Fruit fly (Drosophila melanogaster) whole organism, embryonic: Measurements from ENCODE around the gene Df31.
A peak's percentile ranks its signal among the peaks of the same experiment; 100 is the strongest.

Source experiments
- Bdp1 ChIP-seq: fragments of 200-800 bp; sonication (Bioruptor generic); optimal IDR thresholded peaks from 3 replicates; lab custom pipeline; 2016; ENCODE audit warnings: missing biosample characterization, missing genetic modification characterization
- CG11504 ChIP-seq: fragments of 200-800 bp; sonication (Bioruptor generic); optimal IDR thresholded peaks from 3 replicates; lab custom pipeline; 2019; ENCODE audit warnings: missing biosample characterization, mild to moderate bottlenecking, missing genetic modification characterization, moderate library complexity
- CG12236 ChIP-seq: fragments of 200-800 bp; sonication (Bioruptor generic); optimal IDR thresholded peaks from 2 replicates; lab custom pipeline; 2016; ENCODE audit warnings: missing biosample characterization, missing genetic modification characterization
- CG13123 ChIP-seq: fragments of 200-800 bp; sonication (Bioruptor generic); optimal IDR thresholded peaks from 2 replicates; lab custom pipeline; 2016; ENCODE audit warnings: missing biosample characterization, missing genetic modification characterization
- CG13624 ChIP-seq: fragments of 200-800 bp; sonication (Bioruptor generic); optimal IDR thresholded peaks from 2 replicates; lab custom pipeline; 2016; ENCODE audit warnings: missing biosample characterization, missing genetic modification characterization
- CG15073 ChIP-seq: fragments of 200-800 bp; sonication (Bioruptor generic); optimal IDR thresholded peaks from 2 replicates; lab custom pipeline; 2016; ENCODE audit warnings: missing biosample characterization, missing genetic modification characterization
- CG15269 ChIP-seq: fragments of 200-800 bp; sonication (Bioruptor generic); optimal IDR thresholded peaks from 2 replicates; lab custom pipeline; 2018; ENCODE audit warnings: missing biosample characterization, mild to moderate bottlenecking, missing genetic modification characterization, moderate library complexity
- CG17359 ChIP-seq: fragments of 200-800 bp; sonication (Bioruptor generic); optimal IDR thresholded peaks from 3 replicates; lab custom pipeline; 2018; ENCODE audit warnings: missing biosample characterization, mild to moderate bottlenecking, missing genetic modification characterization, moderate library complexity
- CG2129 ChIP-seq: fragments of 200-800 bp; sonication (Bioruptor generic); IDR thresholded peaks from 2 replicates; pipeline ENCODE4 v1.3.6; 2022; ENCODE audit warnings: missing biosample characterization, missing genetic modification characterization; ENCODE audit not compliant: partially characterized antibody
- CG4360 ChIP-seq: fragments of 200-800 bp; sonication (Bioruptor generic); IDR thresholded peaks from 2 replicates; pipeline ENCODE4 v1.3.6; 2022; ENCODE audit warnings: missing biosample characterization, missing genetic modification characterization
- CG6175 ChIP-seq: fragments of 200-800 bp; sonication (Bioruptor generic); IDR thresholded peaks from 3 replicates; pipeline ENCODE4 v1.3.6; 2022; ENCODE audit warnings: missing biosample characterization, missing genetic modification characterization
- CG8089 ChIP-seq: fragments of 200-800 bp; sonication (Bioruptor generic); optimal IDR thresholded peaks from 3 replicates; lab custom pipeline; 2016; ENCODE audit warnings: missing biosample characterization, missing genetic modification characterization
- Chrac-16 ChIP-seq: fragments of 200-800 bp; sonication (Bioruptor generic); optimal IDR thresholded peaks from 3 replicates; lab custom pipeline; 2016; ENCODE audit warnings: missing biosample characterization, missing genetic modification characterization
- CkIIα-i1 ChIP-seq: fragments of 200-800 bp; sonication (Bioruptor generic); IDR thresholded peaks from 2 replicates; pipeline ENCODE4 v1.3.6; 2022; ENCODE audit warnings: missing biosample characterization, missing genetic modification characterization
- D ChIP-seq, 2 experiments: fragments of 200-800 bp in 1 of 2; fragments of >200 bp in 1 of 2; sonication (Bioruptor generic) in 1 of 2; optimal IDR thresholded peaks; 2 replicates in 1 of 2; 3 replicates in 1 of 2; lab custom pipeline; 2017; ENCODE audit warnings: mild to moderate bottlenecking in 1 of 2, missing biosample characterization in 1 of 2, missing genetic modification characterization in 1 of 2, missing genetic modification reagents in 1 of 2
- Dad ChIP-seq: fragments of 200-800 bp; sonication (Bioruptor generic); optimal IDR thresholded peaks from 3 replicates; lab custom pipeline; 2016; ENCODE audit warnings: missing biosample characterization, missing genetic modification characterization
- Dll ChIP-seq: fragments of 200-800 bp; sonication (Bioruptor generic); IDR thresholded peaks from 4 replicates; pipeline ENCODE4 v1.3.6; 2022; ENCODE audit warnings: missing biosample characterization, missing genetic modification characterization; ENCODE audit not compliant: partially characterized antibody
- Fer1 ChIP-seq: fragments of 200-800 bp; sonication (Bioruptor generic); optimal IDR thresholded peaks from 2 replicates; lab custom pipeline; 2017; ENCODE audit warnings: missing biosample characterization, mild to moderate bottlenecking, missing genetic modification characterization
- HLH4C ChIP-seq: fragments of 200-800 bp; sonication (Bioruptor generic); IDR thresholded peaks from 3 replicates; pipeline ENCODE4 v1.3.6; 2022; ENCODE audit warnings: missing biosample characterization, missing genetic modification characterization; ENCODE audit not compliant: partially characterized antibody
- HLHmδ ChIP-seq: fragments of 200-800 bp; sonication (Bioruptor generic); optimal IDR thresholded peaks from 2 replicates; lab custom pipeline; 2018; ENCODE audit warnings: missing biosample characterization, mild to moderate bottlenecking, missing genetic modification characterization, moderate library complexity
- Hr3 ChIP-seq: fragments of 200-800 bp; sonication (Bioruptor generic); optimal IDR thresholded peaks from 3 replicates; lab custom pipeline; 2016; ENCODE audit warnings: missing biosample characterization, missing genetic modification characterization
- MESR4 ChIP-seq: fragments of 200-800 bp; sonication (Bioruptor generic); optimal IDR thresholded peaks from 2 replicates; lab custom pipeline; 2018; ENCODE audit warnings: missing biosample characterization, mild to moderate bottlenecking, missing genetic modification characterization, moderate library complexity
- Med ChIP-seq: fragments of 200-800 bp; sonication (Bioruptor generic); peaks from one replicate; lab custom pipeline; 2016; ENCODE audit warnings: missing biosample characterization, missing genetic modification characterization, mild to moderate bottlenecking, inconsistent platforms, moderate library complexity
- NC2α ChIP-seq: fragments of 200-800 bp; sonication (Bioruptor generic); optimal IDR thresholded peaks from 2 replicates; lab custom pipeline; 2016; ENCODE audit warnings: missing biosample characterization, missing genetic modification characterization
- Oaz ChIP-seq: fragments of 200-800 bp; sonication (Bioruptor generic); IDR thresholded peaks from 2 replicates; pipeline ENCODE4 v1.3.6; 2022; ENCODE audit warnings: missing biosample characterization, missing genetic modification characterization
- Optix ChIP-seq: fragments of 200-800 bp; sonication (Bioruptor generic); IDR thresholded peaks from 3 replicates; pipeline ENCODE4 v1.3.6; 2022; ENCODE audit warnings: missing biosample characterization, missing genetic modification characterization
- Ravus ChIP-seq: fragments of 200-800 bp; sonication (Bioruptor generic); IDR thresholded peaks from 2 replicates; pipeline ENCODE4 v1.3.6; 2022; ENCODE audit warnings: missing biosample characterization, missing genetic modification characterization
- Sin3A ChIP-seq: fragments of >200 bp; optimal IDR thresholded peaks from 2 replicates; lab custom pipeline; 2018
- Six4 ChIP-seq: fragments of 200-800 bp; sonication (Bioruptor generic); optimal IDR thresholded peaks from 2 replicates; lab custom pipeline; 2016; ENCODE audit warnings: missing biosample characterization, missing genetic modification characterization
- Ssrp ChIP-seq: fragments of 200-800 bp; sonication (Bioruptor generic); optimal IDR thresholded peaks from 2 replicates; lab custom pipeline; 2018; ENCODE audit warnings: missing biosample characterization, mild to moderate bottlenecking, missing genetic modification characterization, moderate library complexity
- Trl ChIP-seq, 3 experiments: fragments of >200 bp in 2 of 3; fragments of 200-800 bp in 1 of 3; sonication (Bioruptor generic) in 1 of 3; optimal IDR thresholded peaks; 2 replicates in 1 of 3; 3 replicates in 2 of 3; lab custom pipeline; 2016 to 2017; ENCODE audit warnings: missing biosample characterization in 1 of 3, missing genetic modification characterization in 1 of 3
- abd-A ChIP-seq: fragments of 200-800 bp; sonication (Bioruptor generic); optimal IDR thresholded peaks from 3 replicates; lab custom pipeline; 2019; ENCODE audit warnings: missing biosample characterization, mild to moderate bottlenecking, missing genetic modification characterization, moderate library complexity
- bigmax ChIP-seq: fragments of 200-800 bp; sonication (Bioruptor generic); optimal IDR thresholded peaks from 2 replicates; lab custom pipeline; 2018; ENCODE audit warnings: missing biosample characterization, mild to moderate bottlenecking, missing genetic modification characterization
- crp ChIP-seq, 2 experiments: fragments of 200-800 bp; sonication (Bioruptor generic); optimal IDR thresholded peaks; 2 replicates in 1 of 2; 3 replicates in 1 of 2; lab custom pipeline; 2017; ENCODE audit warnings: missing biosample characterization in 2 of 2, missing genetic modification characterization in 2 of 2, mild to moderate bottlenecking in 1 of 2, moderate library complexity in 1 of 2
- dm ChIP-seq: fragments of 200-800 bp; sonication (Bioruptor generic); optimal IDR thresholded peaks from 3 replicates; lab custom pipeline; 2016; ENCODE audit warnings: missing biosample characterization, missing genetic modification characterization
- ems ChIP-seq: fragments of 200-800 bp; sonication (Bioruptor generic); optimal IDR thresholded peaks from 3 replicates; lab custom pipeline; 2016; ENCODE audit warnings: missing biosample characterization, missing genetic modification characterization
- gcm ChIP-seq: fragments of 200-800 bp; sonication (Bioruptor generic); optimal IDR thresholded peaks from 2 replicates; lab custom pipeline; 2019; ENCODE audit warnings: missing biosample characterization, mild to moderate bottlenecking, missing genetic modification characterization, moderate library complexity
- gsb-n ChIP-seq: fragments of 200-800 bp; sonication (Bioruptor generic); optimal IDR thresholded peaks from 3 replicates; lab custom pipeline; 2018; ENCODE audit warnings: missing biosample characterization, mild to moderate bottlenecking, missing genetic modification characterization
- insv ChIP-seq, 2 experiments: fragments of 200-800 bp; sonication (Bioruptor generic); optimal IDR thresholded peaks; 3 replicates each; lab custom pipeline; 2016 to 2018; ENCODE audit warnings: missing biosample characterization in 2 of 2, missing genetic modification characterization in 2 of 2
- nerfin-1 ChIP-seq: fragments of 200-800 bp; sonication (Bioruptor generic); optimal IDR thresholded peaks from 3 replicates; lab custom pipeline; 2019; ENCODE audit warnings: missing biosample characterization, mild to moderate bottlenecking, missing genetic modification characterization, moderate library complexity
- nerfin-2 ChIP-seq: fragments of 200-800 bp; sonication (Bioruptor generic); IDR thresholded peaks from 2 replicates; pipeline ENCODE4 v1.3.6; 2022; ENCODE audit warnings: missing biosample characterization, missing genetic modification characterization; ENCODE audit not compliant: partially characterized antibody
- nom ChIP-seq: fragments of 200-800 bp; sonication (Bioruptor generic); optimal IDR thresholded peaks from 2 replicates; lab custom pipeline; 2017; ENCODE audit warnings: missing biosample characterization, missing genetic modification characterization, mild to moderate bottlenecking, moderate library complexity, missing genetic modification reagents
- p53 ChIP-seq: fragments of 200-800 bp; sonication (Bioruptor generic); optimal IDR thresholded peaks from 2 replicates; lab custom pipeline; 2016; ENCODE audit warnings: missing biosample characterization, missing genetic modification characterization
- prd ChIP-seq, 3 experiments: fragments of >200 bp in 2 of 3; fragments of 200-800 bp in 1 of 3; sonication (Bioruptor generic) in 1 of 3; optimal IDR thresholded peaks in 2 of 3; IDR thresholded peaks in 1 of 3; 2 replicates in 2 of 3; 3 replicates in 1 of 3; pipeline versions ENCODE4 v1.3.6 to Lab custom; 2017 to 2022; ENCODE audit warnings: missing biosample characterization in 1 of 3, missing genetic modification characterization in 1 of 3
- repo ChIP-seq: fragments of 200-800 bp; sonication (Bioruptor generic); optimal IDR thresholded peaks from 2 replicates; lab custom pipeline; 2016; ENCODE audit warnings: missing biosample characterization, missing genetic modification characterization
- so ChIP-seq: fragments of 200-800 bp; sonication (Bioruptor generic); IDR thresholded peaks from 3 replicates; pipeline ENCODE4 v1.3.6; 2022; ENCODE audit warnings: missing biosample characterization, missing genetic modification characterization
- stwl ChIP-seq: fragments of 200-800 bp; sonication (Bioruptor generic); optimal IDR thresholded peaks from 3 replicates; lab custom pipeline; 2018; ENCODE audit warnings: missing biosample characterization, mild to moderate bottlenecking, missing genetic modification characterization, moderate library complexity
- tll ChIP-seq, 2 experiments: fragments of 200-800 bp in 1 of 2; fragments of >200 bp in 1 of 2; sonication (Bioruptor generic) in 1 of 2; optimal IDR thresholded peaks; 2 replicates each; lab custom pipeline; 2017 to 2019; ENCODE audit warnings: missing biosample characterization in 2 of 2, missing genetic modification characterization in 2 of 2, mild to moderate bottlenecking in 1 of 2, moderate library complexity in 1 of 2
- vnd ChIP-seq: fragments of 200-800 bp; sonication (Bioruptor generic); IDR thresholded peaks from 3 replicates; pipeline ENCODE4 v1.3.6; 2022; ENCODE audit warnings: missing biosample characterization, missing genetic modification characterization; ENCODE audit not compliant: partially characterized antibody

Df31 gene

dm6 chr2L:21677480-21677930 lies 47.8 kb upstream of the Df31 start, which contains the start of gene CG2225 (continued):
- no peak for TF ChIP-seq gcm (GFP tag; lab: Kevin White, UChicago)
- 0 out of 2 replicates have a peak, but pooled peaks have one; percentile 13 for TF ChIP-seq CG2129 (GFP tag; lab: Robert Waterston, UW)
- no peak for TF ChIP-seq CG13123
- no peak for TF ChIP-seq vnd
- no peak for TF ChIP-seq p53 (GFP tag; lab: Kevin White, UChicago)
- peak; percentile 0 for TF ChIP-seq Fer1 (GFP tag; lab: Kevin White, UChicago)
- peak; percentile 68 for TF ChIP-seq Dll
- TF ChIP-seq Ravus (GFP tag; lab: Robert Waterston, UW): no peak
- no peak for TF ChIP-seq CG4360 (GFP tag; lab: Robert Waterston, UW)
- no peak for TF ChIP-seq prd (optimal IDR thresholded peaks at IDR 0.05; lab: Kevin White, UChicago)
- no peak for TF ChIP-seq prd (GFP tag; IDR thresholded peaks at IDR 0.05; lab: Robert Waterston, UW)
- no peak for TF ChIP-seq Bdp1 (GFP tag; lab: Kevin White, UChicago)
- TF ChIP-seq Trl (optimal IDR thresholded peaks at IDR 0.05; lab: Kevin White, UChicago): no peak
- TF ChIP-seq Trl (GFP tag; optimal IDR thresholded peaks at IDR 0.05; lab: Kevin White, UChicago): no peak
- TF ChIP-seq CG12236 (GFP tag; lab: Kevin White, UChicago): no peak
- peak; percentile 13 for TF ChIP-seq abd-A
- TF ChIP-seq D (optimal IDR thresholded peaks at IDR 0.05; lab: Kevin White, UChicago): no peak
- TF ChIP-seq D (GFP tag; optimal IDR thresholded peaks at IDR 0.05; lab: Kevin White, UChicago): no peak
- no peak for TF ChIP-seq Six4 (GFP tag; lab: Kevin White, UChicago)
- no peak for TF ChIP-seq nom
- TF ChIP-seq tll (GFP tag; optimal IDR thresholded peaks at IDR 0.05; lab: Kevin White, UChicago): no peak
- TF ChIP-seq CG15073: no peak
- TF ChIP-seq bigmax (GFP tag; lab: Kevin White, UChicago): no peak
- peak; percentile 6 for TF ChIP-seq stwl
- no peak for TF ChIP-seq insv (GFP tag; optimal IDR thresholded peaks at IDR 0.05; lab: Kevin White, UChicago)
- no peak for TF ChIP-seq Dad (GFP tag; lab: Kevin White, UChicago)
- no peak for TF ChIP-seq CkIIα-i1
- TF ChIP-seq Chrac-16: no peak
- peak; percentile 57; the same call in 2 of the 3 replicates for TF ChIP-seq HLH4C (GFP tag; lab: Robert Waterston, UW)
- peak; percentile 7 for TF ChIP-seq Sin3A (lab: Kevin White, UChicago)
- no peak for TF ChIP-seq HLHmδ
- TF ChIP-seq Optix (GFP tag; lab: Robert Waterston, UW): no peak
- TF ChIP-seq so (GFP tag; lab: Robert Waterston, UW): no peak
- peak in 1 of 2 experiments; percentile 43 for TF ChIP-seq crp (GFP tag; optimal IDR thresholded peaks at IDR 0.05; lab: Kevin White, UChicago)
- no peak for TF ChIP-seq nerfin-1 (tag; lab: Kevin White, UChicago)
- TF ChIP-seq Ssrp (tag; lab: Kevin White, UChicago): peak; percentile 9
- TF ChIP-seq MESR4 (GFP tag; lab: Kevin White, UChicago): no peak
- TF ChIP-seq Med (GFP tag; lab: Kevin White, UChicago): peak; percentile 5
- TF ChIP-seq dm: peak; percentile 12
- TF ChIP-seq repo (GFP tag; lab: Kevin White, UChicago): no peak
- no peak for TF ChIP-seq CG15269 (tag; lab: Kevin White, UChicago)
- TF ChIP-seq CG8089 (GFP tag; lab: Kevin White, UChicago): no peak
- TF ChIP-seq nerfin-2 (GFP tag; lab: Robert Waterston, UW): no peak
- peak; percentile 27 for TF ChIP-seq CG11504 (tag; lab: Kevin White, UChicago)
- TF ChIP-seq CG13624 (GFP tag; lab: Kevin White, UChicago): no peak
- no peak for TF ChIP-seq NC2α (GFP tag; lab: Kevin White, UChicago)
- TF ChIP-seq CG17359: no peak
- TF ChIP-seq Oaz: no peak
- TF ChIP-seq ems: no peak
- TF ChIP-seq Hr3: no peak
- TF ChIP-seq CG6175 (GFP tag; lab: Robert Waterston, UW): no peak
- TF ChIP-seq gsb-n (tag; lab: Kevin White, UChicago): no peak
